Fruit fly (Drosophila melanogaster) whole organism, pupa: ENCODE measurements around the gene CG15429.

Experiments
- CG10348 ChIP-seq: fragments of 200-800 bp; sonication (Bioruptor generic); IDR thresholded peaks from 2 replicates; pipeline ENCODE4 v1.3.6; 2022; ENCODE audit warnings: missing biosample characterization, missing genetic modification characterization
- CG12605 ChIP-seq: fragments of 200-800 bp; sonication (Bioruptor generic); IDR thresholded peaks from 2 replicates; pipeline ENCODE4 v1.3.6; 2022; ENCODE audit warnings: missing biosample characterization, missing genetic modification characterization
- CG13204 ChIP-seq: fragments of 200-800 bp; sonication (Bioruptor generic); optimal IDR thresholded peaks from 2 replicates; lab custom pipeline; 2018; ENCODE audit warnings: missing biosample characterization, mild to moderate bottlenecking, missing genetic modification characterization, moderate library complexity
- CG14655 ChIP-seq: fragments of 200-800 bp; sonication (Bioruptor generic); optimal IDR thresholded peaks from 3 replicates; lab custom pipeline; 2017; ENCODE audit warnings: mild to moderate bottlenecking, missing biosample characterization, missing genetic modification reagents, missing genetic modification characterization
- CG15710 ChIP-seq: fragments of 200-800 bp; sonication (Bioruptor generic); optimal IDR thresholded peaks from 2 replicates; lab custom pipeline; 2018; ENCODE audit warnings: missing biosample characterization, mild to moderate bottlenecking, missing genetic modification characterization, moderate library complexity
- CG17806 ChIP-seq: fragments of 200-800 bp; sonication (Bioruptor generic); optimal IDR thresholded peaks from 2 replicates; lab custom pipeline; 2018; ENCODE audit warnings: missing biosample characterization, mild to moderate bottlenecking, missing genetic modification characterization, moderate library complexity
- CG32121 ChIP-seq: fragments of 200-800 bp; sonication (Bioruptor generic); IDR thresholded peaks from 2 replicates; pipeline ENCODE4 v1.3.6; 2022; ENCODE audit warnings: missing biosample characterization, missing genetic modification characterization
- CG34367 ChIP-seq: fragments of 200-800 bp; sonication (Bioruptor generic); optimal IDR thresholded peaks from 2 replicates; lab custom pipeline; 2018; ENCODE audit warnings: missing biosample characterization, mild to moderate bottlenecking, missing genetic modification characterization
- CG4496 ChIP-seq: fragments of 200-800 bp; sonication (Bioruptor generic); IDR thresholded peaks from 3 replicates; pipeline ENCODE4 v1.3.6; 2022; ENCODE audit warnings: missing biosample characterization, missing genetic modification characterization
- CG8159 ChIP-seq: fragments of 200-800 bp; sonication (Bioruptor generic); optimal IDR thresholded peaks from 3 replicates; lab custom pipeline; 2018; ENCODE audit warnings: missing biosample characterization, mild to moderate bottlenecking, missing genetic modification characterization, moderate library complexity
- CG8301 ChIP-seq: fragments of 200-800 bp; sonication (Bioruptor generic); optimal IDR thresholded peaks from 2 replicates; lab custom pipeline; 2018; ENCODE audit warnings: missing biosample characterization, mild to moderate bottlenecking, missing genetic modification characterization
- CG9948 ChIP-seq: fragments of 200-800 bp; sonication (Bioruptor generic); optimal IDR thresholded peaks from 2 replicates; lab custom pipeline; 2018; ENCODE audit warnings: missing biosample characterization, mild to moderate bottlenecking, missing genetic modification characterization, moderate library complexity
- D1 ChIP-seq: fragments of 200-800 bp; sonication (Bioruptor generic); optimal IDR thresholded peaks from 2 replicates; lab custom pipeline; 2018; ENCODE audit warnings: missing biosample characterization, mild to moderate bottlenecking, missing genetic modification characterization, moderate library complexity
- EcR ChIP-seq: fragments of 200-800 bp; sonication (Bioruptor generic); optimal IDR thresholded peaks from 3 replicates; lab custom pipeline; 2019; ENCODE audit warnings: missing biosample characterization, missing genetic modification characterization, mild to moderate bottlenecking, moderate library complexity, missing genetic modification reagents
- Ets98B ChIP-seq: fragments of 200-800 bp; sonication (Bioruptor generic); IDR thresholded peaks from 2 replicates; pipeline ENCODE4 v1.3.6; 2022; ENCODE audit warnings: missing biosample characterization, missing genetic modification characterization
- Pif1A ChIP-seq: fragments of 200-800 bp; sonication (Bioruptor generic); optimal IDR thresholded peaks from 3 replicates; lab custom pipeline; 2016; ENCODE audit warnings: missing biosample characterization, missing genetic modification characterization
- Pif1B ChIP-seq: fragments of 200-800 bp; sonication (Bioruptor generic); optimal IDR thresholded peaks from 3 replicates; lab custom pipeline; 2016; ENCODE audit warnings: missing biosample characterization, missing genetic modification characterization
- Snoo ChIP-seq: fragments of 200-800 bp; sonication (Bioruptor generic); optimal IDR thresholded peaks from 3 replicates; lab custom pipeline; 2017; ENCODE audit warnings: missing biosample characterization, mild to moderate bottlenecking, missing genetic modification characterization, inconsistent platforms
- fd96Ca ChIP-seq: fragments of 200-800 bp; sonication (Bioruptor generic); IDR thresholded peaks from 3 replicates; pipeline ENCODE4 v1.3.6; 2022; ENCODE audit warnings: missing biosample characterization, missing genetic modification characterization
- gl ChIP-seq: fragments of 200-800 bp; sonication (Bioruptor generic); optimal IDR thresholded peaks from 2 replicates; lab custom pipeline; 2018; ENCODE audit warnings: missing biosample characterization, mild to moderate bottlenecking, missing genetic modification characterization
- rn ChIP-seq: fragments of 200-800 bp; sonication (Bioruptor generic); IDR thresholded peaks from 2 replicates; pipeline ENCODE4 v1.3.6; 2022; ENCODE audit warnings: missing biosample characterization, missing genetic modification characterization

Gene CG15429

DNA sequence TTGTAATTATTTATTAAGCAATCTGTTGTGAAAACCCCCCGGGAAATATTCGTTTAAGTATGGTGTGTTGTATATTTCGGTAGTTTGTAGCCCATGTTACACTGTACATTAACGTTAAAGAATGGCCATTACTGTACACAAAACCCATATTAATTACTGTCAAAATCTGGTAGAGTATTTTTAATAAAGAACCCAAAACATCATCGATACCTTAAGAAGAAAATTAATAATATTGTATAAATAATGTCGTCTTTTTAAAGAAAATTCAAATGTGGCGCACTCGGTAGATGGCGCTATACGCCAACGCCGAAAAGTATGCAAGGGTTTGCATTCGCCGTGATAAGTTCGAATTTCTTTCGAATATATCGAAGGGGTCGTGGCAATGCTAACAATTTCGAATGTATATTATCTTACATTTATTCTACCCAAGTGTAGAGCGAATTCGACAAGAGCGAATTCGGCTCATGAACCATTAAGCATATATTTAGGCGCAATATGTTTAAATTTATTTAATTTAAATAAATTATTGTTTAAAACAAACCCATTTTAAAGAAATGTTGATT is 7.1 kb upstream of the CG15429 start:
- peak; percentile 76 for TF ChIP-seq D1 (tag; lab: Kevin White, UChicago)
- TF ChIP-seq CG32121 (GFP tag; lab: Robert Waterston, UW), result no peak

DNA sequence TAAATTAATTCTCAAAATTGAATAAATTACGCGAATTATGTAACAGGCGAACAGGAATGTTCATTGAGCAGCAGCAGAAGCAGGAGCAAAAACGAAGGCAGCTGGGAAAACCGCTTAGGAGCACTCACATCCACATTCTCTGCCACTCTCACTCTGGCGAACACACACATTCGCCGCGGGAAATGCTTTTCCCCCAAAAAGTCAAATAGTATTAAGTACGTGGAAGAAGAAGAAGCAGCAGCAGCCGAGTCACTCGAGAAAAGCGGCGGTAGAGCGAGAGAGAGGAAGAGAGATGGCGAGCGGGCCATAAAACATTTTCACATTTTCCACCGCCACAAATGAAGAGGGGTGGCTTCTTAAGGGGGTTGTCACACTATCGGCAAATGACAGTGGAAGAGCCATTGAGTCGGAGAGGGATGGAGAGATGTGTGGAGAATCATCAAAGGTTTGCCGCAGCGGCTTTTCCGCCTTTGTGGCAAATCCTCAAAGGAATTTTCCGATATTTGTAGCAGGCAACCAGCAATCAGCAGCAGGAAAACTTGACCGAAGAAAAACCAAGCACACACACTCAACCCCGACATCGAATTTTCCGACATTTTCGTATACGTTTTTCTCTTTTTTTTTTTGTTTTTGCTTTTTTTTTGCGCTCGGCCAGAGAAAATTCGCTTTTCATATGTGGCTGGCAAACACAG is 6.0 kb upstream of the CG15429 start:
- TF ChIP-seq Ets98B (GFP tag; lab: Robert Waterston, UW) (peak; percentile 83), rn (peak; percentile 47; the same call in 1 of the 2 replicates), CG8301 (tag; lab: Kevin White, UChicago) (peak; percentile 45), gl (tag; lab: Kevin White, UChicago) (no peak), CG4496 (GFP tag; lab: Robert Waterston, UW) (peak; percentile 84), CG12605 (GFP tag; lab: Robert Waterston, UW) (peak; percentile 84), CG15710 (no peak), Pif1B (GFP tag; lab: Kevin White, UChicago) (no peak), CG14655 (GFP tag; lab: Kevin White, UChicago) (peak; percentile 49), CG32121 (GFP tag; lab: Robert Waterston, UW) (peak; percentile 80), fd96Ca (GFP tag; lab: Robert Waterston, UW) (peak; percentile 78; the same call in 1 of the 3 replicates)

DNA sequence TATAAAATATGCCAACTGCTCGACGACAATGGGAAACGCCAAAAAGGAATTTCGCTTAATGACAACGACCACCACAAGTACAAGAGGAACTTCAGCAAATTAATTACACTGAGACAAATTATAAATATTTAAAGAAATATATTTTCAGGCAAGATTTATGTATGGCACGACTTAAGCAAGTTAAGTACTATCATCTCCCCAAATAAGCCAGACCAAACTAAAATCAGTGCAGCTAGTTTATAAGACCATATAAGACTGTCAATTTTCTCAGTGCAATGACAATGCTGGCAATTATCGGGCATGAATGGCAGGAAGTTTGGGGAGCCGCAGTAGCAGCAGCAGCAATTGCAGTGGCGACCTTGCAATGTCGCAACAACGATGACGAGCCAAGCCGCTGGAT is 4.2 kb upstream of the CG15429 start:
- TF ChIP-seq CG13204 (GFP tag; lab: Kevin White, UChicago) (peak; percentile 49), Pif1A (GFP tag; lab: Kevin White, UChicago) (peak; percentile 74), gl (tag; lab: Kevin White, UChicago) (no peak), CG10348 (no peak), EcR (no peak), rn (no peak), CG14655 (GFP tag; lab: Kevin White, UChicago) (peak; percentile 59), CG8301 (tag; lab: Kevin White, UChicago) (peak; percentile 42), Pif1B (GFP tag; lab: Kevin White, UChicago) (peak; percentile 74), CG17806 (tag; lab: Kevin White, UChicago) (peak; percentile 70), CG9948 (tag; lab: Kevin White, UChicago) (peak; percentile 58), fd96Ca (GFP tag; lab: Robert Waterston, UW) (peak; percentile 48; the same call in 2 of the 3 replicates), Ets98B (GFP tag; lab: Robert Waterston, UW) (peak; percentile 52), D1 (tag; lab: Kevin White, UChicago) (no peak), CG32121 (GFP tag; lab: Robert Waterston, UW) (peak; percentile 36; the same call in 1 of the 2 replicates), CG8159 (tag; lab: Kevin White, UChicago) (peak; percentile 80), CG15710 (peak; percentile 78), CG34367 (tag; lab: Kevin White, UChicago) (peak; percentile 51), Snoo (peak; percentile 72), CG4496 (GFP tag; lab: Robert Waterston, UW) (peak; percentile 57; the same call in 2 of the 3 replicates)

DNA sequence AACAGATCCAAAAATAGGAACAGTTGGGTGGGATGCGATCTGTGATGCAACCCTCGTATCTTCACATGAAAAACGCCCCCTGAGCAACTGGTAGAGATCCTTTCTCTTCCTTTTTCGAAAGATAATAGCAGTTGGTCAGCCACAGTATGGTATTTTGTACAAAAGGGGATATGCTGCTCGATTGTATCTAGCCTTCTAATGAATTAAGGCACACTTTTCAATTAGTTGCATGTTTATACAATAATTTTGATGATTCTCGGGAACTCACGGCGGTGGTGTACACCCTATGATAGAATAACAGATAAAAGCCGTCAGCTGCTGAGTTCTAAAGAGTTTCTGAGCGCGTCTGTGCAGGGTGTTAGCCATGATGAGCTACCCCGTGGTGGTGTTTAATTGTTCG is 3.1 kb upstream of the CG15429 start:
- no peak for TF ChIP-seq Snoo
- TF ChIP-seq gl (tag; lab: Kevin White, UChicago), result no peak
- TF ChIP-seq CG14655 (GFP tag; lab: Kevin White, UChicago), result no peak
- TF ChIP-seq fd96Ca (GFP tag; lab: Robert Waterston, UW), result no peak
- TF ChIP-seq CG8159 (tag; lab: Kevin White, UChicago), result no peak
- no peak for TF ChIP-seq CG12605 (GFP tag; lab: Robert Waterston, UW)
- TF ChIP-seq CG32121 (GFP tag; lab: Robert Waterston, UW), result no peak
- no peak for TF ChIP-seq CG8301 (tag; lab: Kevin White, UChicago)
- TF ChIP-seq EcR, result no peak
- no peak for TF ChIP-seq CG9948 (tag; lab: Kevin White, UChicago)
- TF ChIP-seq CG13204 (GFP tag; lab: Kevin White, UChicago), result no peak
- no peak for TF ChIP-seq Pif1B (GFP tag; lab: Kevin White, UChicago)

DNA sequence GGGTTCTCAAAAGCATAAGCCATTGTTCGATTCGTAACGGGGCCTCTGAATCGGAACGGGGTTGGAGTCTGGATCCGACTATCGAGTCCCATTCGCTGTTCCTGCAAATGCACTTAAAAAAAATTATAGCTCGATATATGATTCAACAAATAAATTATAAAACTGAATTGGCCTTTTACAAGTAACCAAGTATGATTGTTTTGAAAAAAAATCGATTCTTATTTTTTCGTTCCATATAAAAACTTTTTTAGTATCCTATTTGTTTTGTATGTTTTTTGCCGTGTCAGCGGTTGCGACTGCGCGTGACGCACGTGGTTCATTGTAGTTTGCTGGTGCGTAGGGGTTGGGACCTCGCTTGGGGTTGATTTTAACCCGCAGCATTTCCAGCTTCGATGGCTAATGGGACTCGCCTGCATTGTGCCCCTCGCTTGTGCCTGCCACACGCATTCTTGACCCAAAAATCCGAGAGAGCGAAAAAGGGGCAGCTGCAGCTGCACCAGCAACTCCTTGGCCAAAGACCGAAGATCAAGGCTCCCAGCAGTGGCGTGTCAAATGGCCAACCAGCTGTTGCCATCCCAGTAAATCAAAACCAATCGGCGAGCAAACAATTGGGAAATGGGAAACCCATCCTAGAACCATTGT is 2.0 kb upstream of the CG15429 start:
- TF ChIP-seq CG15710, result peak; percentile 51
- no peak for TF ChIP-seq Ets98B (GFP tag; lab: Robert Waterston, UW)
- TF ChIP-seq CG8159 (tag; lab: Kevin White, UChicago), result peak; percentile 63
- TF ChIP-seq CG17806 (tag; lab: Kevin White, UChicago), result peak; percentile 46
- no peak for TF ChIP-seq CG32121 (GFP tag; lab: Robert Waterston, UW)
- no peak for TF ChIP-seq fd96Ca (GFP tag; lab: Robert Waterston, UW)
- no peak for TF ChIP-seq Snoo
- TF ChIP-seq CG4496 (GFP tag; lab: Robert Waterston, UW), result no peak
- TF ChIP-seq CG12605 (GFP tag; lab: Robert Waterston, UW), result no peak
- no peak for TF ChIP-seq CG13204 (GFP tag; lab: Kevin White, UChicago)
- no peak for TF ChIP-seq gl (tag; lab: Kevin White, UChicago)
- no peak for TF ChIP-seq Pif1A (GFP tag; lab: Kevin White, UChicago)
- TF ChIP-seq CG8301 (tag; lab: Kevin White, UChicago), result peak; percentile 14
- TF ChIP-seq Pif1B (GFP tag; lab: Kevin White, UChicago), result no peak
- TF ChIP-seq D1 (tag; lab: Kevin White, UChicago), result no peak
- TF ChIP-seq CG14655 (GFP tag; lab: Kevin White, UChicago), result peak; percentile 12
- TF ChIP-seq EcR, result no peak
- no peak for TF ChIP-seq rn
- peak; percentile 29 for TF ChIP-seq CG9948 (tag; lab: Kevin White, UChicago)
- TF ChIP-seq CG10348, result no peak
- peak; percentile 19 for TF ChIP-seq CG34367 (tag; lab: Kevin White, UChicago)
